Worm (Caenorhabditis elegans): ENCODE measurements around the gene bath-4.

bath-4 gene

DNA sequence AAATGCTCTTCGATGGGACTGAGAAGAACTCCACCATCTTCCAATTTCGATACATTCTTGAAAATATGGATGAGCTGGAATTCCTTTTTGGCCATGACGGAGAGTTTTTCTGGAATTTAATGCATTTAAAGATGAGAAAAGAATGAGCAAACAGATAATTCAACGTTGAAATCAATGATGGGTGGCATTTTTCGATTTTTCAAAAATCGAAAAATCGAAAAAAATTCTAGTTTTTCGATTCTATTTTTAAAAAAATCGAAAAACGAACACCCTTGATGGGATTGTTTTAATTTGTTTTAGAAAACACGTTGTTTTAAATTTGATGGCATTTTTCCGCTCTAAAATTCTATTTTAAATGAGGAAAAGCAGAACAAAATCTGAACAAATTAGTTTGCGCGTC is 5.0 kb downstream of the bath-4 start, which contains the start of gene math-31:
Gene math-31 (minus strand): TSS at position 101 of the 400 bp plus-strand sequence.
- TF ChIP-seq unc-62 (GFP tag; optimal IDR thresholded peaks at IDR 0.05) (no peak), nhr-76 (tag; optimal IDR thresholded peaks at IDR 0.05) (no peak), nhr-237 (tag; optimal IDR thresholded peaks at IDR 0.05) (no peak), M03D4.4 (tag; optimal IDR thresholded peaks at IDR 0.05) (no peak)

DNA sequence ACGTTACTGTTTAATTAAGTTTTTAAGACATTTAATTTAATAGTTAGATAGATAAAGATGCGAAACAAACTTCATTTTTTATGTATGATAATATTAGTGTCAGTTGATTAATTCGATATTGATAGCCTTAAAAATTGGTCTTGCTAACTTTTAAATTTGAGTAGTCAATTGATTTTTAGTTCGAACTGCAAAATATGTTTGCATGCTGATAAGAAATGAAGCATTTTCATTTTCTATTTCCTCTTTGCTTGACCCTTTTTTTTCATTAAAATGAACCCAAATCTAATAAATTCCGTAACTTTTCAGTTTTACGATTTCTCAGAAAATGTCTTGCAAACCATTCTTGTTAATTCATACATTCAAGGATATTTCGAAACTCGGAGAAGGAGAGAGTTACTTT is 12.7 kb downstream of the bath-4 start, which contains the start of gene math-22:
Gene math-22 (plus strand): TSS at position 301 of the 400 bp plus-strand sequence.
- TF ChIP-seq drap-1 (GFP tag; optimal IDR thresholded peaks at IDR 0.05) (no peak), unc-39 (tag; optimal IDR thresholded peaks at IDR 0.05) (no peak), mab-5 (tag; optimal IDR thresholded peaks at IDR 0.05) (no peak), blmp-1 (tag; optimal IDR thresholded peaks at IDR 0.05) (no peak), ces-1 (GFP tag; optimal IDR thresholded peaks at IDR 0.05) (no peak), ceh-83 (GFP tag; optimal IDR thresholded peaks at IDR 0.05) (no peak), zip-8 (tag; optimal IDR thresholded peaks at IDR 0.05) (no peak), elt-3 (tag; optimal IDR thresholded peaks at IDR 0.05) (no peak), nhr-12 (tag; optimal IDR thresholded peaks at IDR 0.05) (no peak), sptf-1 (tag; optimal IDR thresholded peaks at IDR 0.05) (no peak), ceh-43 (GFP tag; optimal IDR thresholded peaks at IDR 0.05) (no peak), snpc-4 (tag; optimal IDR thresholded peaks at IDR 0.05) (no peak), lsy-2 (tag; optimal IDR thresholded peaks at IDR 0.05) (no peak), flh-1 (GFP tag; optimal IDR thresholded peaks at IDR 0.05) (no peak), ztf-11 (tag; optimal IDR thresholded peaks at IDR 0.05) (no peak), unc-120 (tag; optimal IDR thresholded peaks at IDR 0.05; ENCODE audit: poor library complexity, severe bottlenecking) (no peak), pha-4 (tag; optimal IDR thresholded peaks at IDR 0.05) (no peak)

DNA sequence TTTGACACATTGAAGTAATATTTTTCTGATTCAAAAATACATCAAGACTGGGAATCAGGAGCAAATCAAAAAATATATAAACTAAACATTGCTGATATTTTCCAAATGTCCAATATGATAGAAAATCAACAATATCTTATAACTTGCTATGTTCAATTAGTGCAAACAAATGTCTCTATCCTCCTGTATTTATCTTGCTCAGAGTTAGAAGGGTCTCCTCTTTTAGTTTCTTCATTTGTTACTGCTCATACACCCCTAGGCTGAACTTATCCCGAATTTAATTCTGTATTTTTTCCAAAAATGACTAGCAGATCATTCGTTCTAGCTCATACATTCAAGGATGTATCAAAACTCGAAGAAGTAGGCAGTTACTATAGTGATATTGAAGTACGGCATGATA is 15.8 kb downstream of the bath-4 start, which contains the start of gene math-23:
Gene math-23 (plus strand): TSS at position 301 of the 400 bp plus-strand sequence.
- no peak for TF ChIP-seq mab-5 (tag; optimal IDR thresholded peaks at IDR 0.05)
- TF ChIP-seq flh-1 (GFP tag; optimal IDR thresholded peaks at IDR 0.05): no peak
- no peak for TF ChIP-seq bed-3 (GFP tag; optimal IDR thresholded peaks at IDR 0.05)
- TF ChIP-seq mls-2 (tag; optimal IDR thresholded peaks at IDR 0.05): no peak
- no peak for TF ChIP-seq unc-62 (GFP tag; optimal IDR thresholded peaks at IDR 0.05)
- TF ChIP-seq elt-3 (tag; optimal IDR thresholded peaks at IDR 0.05): no peak
- TF ChIP-seq M03D4.4 (tag; optimal IDR thresholded peaks at IDR 0.05): no peak
- no peak for TF ChIP-seq lin-32 (GFP tag; optimal IDR thresholded peaks at IDR 0.05)
- no peak for TF ChIP-seq nhr-2 (tag; optimal IDR thresholded peaks at IDR 0.05)
- no peak for TF ChIP-seq sem-2 (GFP tag; optimal IDR thresholded peaks at IDR 0.05)
- TF ChIP-seq pha-4 (tag; optimal IDR thresholded peaks at IDR 0.05): no peak
- no peak for TF ChIP-seq sptf-1 (tag; optimal IDR thresholded peaks at IDR 0.05)
- TF ChIP-seq nhr-12 (tag; optimal IDR thresholded peaks at IDR 0.05): no peak
- TF ChIP-seq blmp-1 (tag; optimal IDR thresholded peaks at IDR 0.05): no peak
- no peak for TF ChIP-seq ceh-39 (tag; optimal IDR thresholded peaks at IDR 0.05)
- no peak for TF ChIP-seq cnd-1 (tag; optimal IDR thresholded peaks at IDR 0.05)

DNA sequence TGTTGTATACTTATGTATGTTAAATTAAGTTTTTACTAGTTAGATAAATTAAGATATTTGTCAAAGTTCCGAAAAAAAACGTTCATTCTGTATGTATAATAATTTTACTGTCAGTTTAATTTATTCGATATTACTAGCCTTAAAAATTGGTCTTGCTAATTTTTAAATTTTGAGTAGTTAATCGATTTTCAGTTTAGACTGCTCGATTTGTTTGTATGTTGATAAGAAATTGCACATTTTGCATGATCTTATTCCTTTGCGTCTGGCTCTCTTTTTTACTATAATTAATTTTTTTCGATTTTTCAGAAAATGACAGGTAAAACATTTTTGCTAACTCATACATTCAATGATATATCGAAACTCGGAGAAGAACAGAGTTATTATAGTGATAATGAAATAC is 17.8 kb downstream of the bath-4 start, which contains the start of gene math-24:
Gene math-24 (plus strand): TSS at position 301 of the 400 bp plus-strand sequence.
- TF ChIP-seq lin-32 (GFP tag; optimal IDR thresholded peaks at IDR 0.05): no peak
- no peak for TF ChIP-seq zip-8 (tag; optimal IDR thresholded peaks at IDR 0.05)

DNA sequence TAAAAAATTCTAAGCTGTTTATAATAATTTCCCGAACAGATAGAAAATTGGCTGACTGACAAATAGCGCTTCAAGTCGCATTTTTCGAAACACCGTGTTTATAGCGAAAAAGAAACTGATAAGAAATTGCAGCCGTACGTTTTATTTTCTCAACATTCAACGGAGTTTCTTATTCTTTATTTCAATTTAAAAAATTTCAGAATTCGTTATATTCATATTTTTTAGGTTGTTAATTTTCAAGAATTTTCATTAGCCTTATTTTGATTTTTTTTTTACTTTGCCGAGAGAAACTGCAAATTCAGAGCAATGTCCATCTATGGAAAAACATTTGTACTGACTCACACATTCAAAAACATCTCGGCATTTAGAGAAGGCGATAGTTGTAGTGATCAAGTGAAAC is 19.8 kb downstream of the bath-4 start, which contains the start of gene C46F9.6:
Gene C46F9.6 (plus strand): TSS at position 301 of the 400 bp plus-strand sequence.
- TF ChIP-seq bed-3 (GFP tag; optimal IDR thresholded peaks at IDR 0.05) (no peak), unc-39 (tag; optimal IDR thresholded peaks at IDR 0.05) (no peak), tbx-8 (GFP tag; optimal IDR thresholded peaks at IDR 0.05) (no peak), elt-3 (tag; optimal IDR thresholded peaks at IDR 0.05) (no peak), mab-5 (tag; optimal IDR thresholded peaks at IDR 0.05) (no peak), unc-120 (tag; optimal IDR thresholded peaks at IDR 0.05; ENCODE audit: poor library complexity, severe bottlenecking) (no peak), lin-32 (GFP tag; optimal IDR thresholded peaks at IDR 0.05) (no peak), M03D4.4 (tag; optimal IDR thresholded peaks at IDR 0.05) (no peak), nhr-28 (tag; optimal IDR thresholded peaks at IDR 0.05) (no peak), cnd-1 (tag; optimal IDR thresholded peaks at IDR 0.05) (no peak), mep-1 (tag; optimal IDR thresholded peaks at IDR 0.05) (no peak), snpc-4 (tag; optimal IDR thresholded peaks at IDR 0.05) (no peak), mls-2 (tag; optimal IDR thresholded peaks at IDR 0.05) (no peak), sptf-1 (tag; optimal IDR thresholded peaks at IDR 0.05) (no peak)
